Fruit fly (Drosophila melanogaster) whole organism, embryonic: ENCODE data around the gene Vps13D.

Experiments used
- Atf6 ChIP-seq: fragments of 200-800 bp; sonication (Bioruptor generic); IDR thresholded peaks from 2 replicates; pipeline ENCODE4 v1.3.6; 2022; ENCODE audit warnings: missing biosample characterization, missing genetic modification characterization
- B-H1 ChIP-seq: fragments of 200-800 bp; sonication (Bioruptor generic); IDR thresholded peaks from 3 replicates; pipeline ENCODE4 v1.3.6; 2022; ENCODE audit warnings: missing biosample characterization, missing genetic modification characterization
- B-H2 ChIP-seq: fragments of 200-800 bp; sonication (Bioruptor generic); optimal IDR thresholded peaks from 2 replicates; lab custom pipeline; 2018; ENCODE audit warnings: missing biosample characterization, mild to moderate bottlenecking, missing genetic modification characterization
- CG10543 ChIP-seq: fragments of 200-800 bp; sonication (Bioruptor generic); optimal IDR thresholded peaks from 3 replicates; lab custom pipeline; 2017; ENCODE audit warnings: missing biosample characterization, mild to moderate bottlenecking, missing genetic modification characterization, moderate library complexity
- CG11504 ChIP-seq: fragments of 200-800 bp; sonication (Bioruptor generic); optimal IDR thresholded peaks from 3 replicates; lab custom pipeline; 2019; ENCODE audit warnings: missing biosample characterization, mild to moderate bottlenecking, missing genetic modification characterization, moderate library complexity
- CG11560 ChIP-seq: fragments of 200-800 bp; sonication (Bioruptor generic); IDR thresholded peaks from 3 replicates; pipeline ENCODE4 v1.3.6; 2022; ENCODE audit warnings: missing biosample characterization, missing genetic modification characterization
- CG12659 ChIP-seq: fragments of 200-800 bp; sonication (Bioruptor generic); optimal IDR thresholded peaks from 3 replicates; lab custom pipeline; 2017; ENCODE audit warnings: mild to moderate bottlenecking, missing biosample characterization, missing genetic modification reagents, missing genetic modification characterization
- CG15073 ChIP-seq: fragments of 200-800 bp; sonication (Bioruptor generic); optimal IDR thresholded peaks from 2 replicates; lab custom pipeline; 2016; ENCODE audit warnings: missing biosample characterization, missing genetic modification characterization
- CG15269 ChIP-seq: fragments of 200-800 bp; sonication (Bioruptor generic); optimal IDR thresholded peaks from 2 replicates; lab custom pipeline; 2018; ENCODE audit warnings: missing biosample characterization, mild to moderate bottlenecking, missing genetic modification characterization, moderate library complexity
- CG16863 ChIP-seq: fragments of 200-800 bp; sonication (Bioruptor generic); optimal IDR thresholded peaks from 3 replicates; lab custom pipeline; 2016; ENCODE audit warnings: missing biosample characterization, missing genetic modification characterization
- CG17361 ChIP-seq: fragments of 200-800 bp; sonication (Bioruptor generic); IDR thresholded peaks from 3 replicates; pipeline ENCODE4 v1.3.6; 2022; ENCODE audit warnings: missing biosample characterization, missing genetic modification characterization
- CG17829 ChIP-seq: fragments of 200-800 bp; optimal IDR thresholded peaks from 2 replicates; lab custom pipeline; 2019; ENCODE audit warnings: missing biosample characterization, mild to moderate bottlenecking, missing genetic modification characterization, moderate library complexity
- CG17912 ChIP-seq: fragments of 200-800 bp; sonication (Bioruptor generic); optimal IDR thresholded peaks from 2 replicates; lab custom pipeline; 2018; ENCODE audit warnings: missing biosample characterization, mild to moderate bottlenecking, missing genetic modification characterization
- CG1832 ChIP-seq: fragments of 200-800 bp; sonication (Bioruptor generic); optimal IDR thresholded peaks from 2 replicates; lab custom pipeline; 2017; ENCODE audit warnings: missing biosample characterization, mild to moderate bottlenecking, missing genetic modification characterization, inconsistent platforms
- CG18476 ChIP-seq: fragments of 200-800 bp; sonication (Bioruptor generic); optimal IDR thresholded peaks from 2 replicates; lab custom pipeline; 2016; ENCODE audit warnings: missing biosample characterization, mild to moderate bottlenecking, missing genetic modification characterization
- CG30403 ChIP-seq: fragments of 200-800 bp; sonication (Bioruptor generic); optimal IDR thresholded peaks from 3 replicates; lab custom pipeline; 2016; ENCODE audit warnings: missing biosample characterization, missing genetic modification characterization
- CG31224 ChIP-seq: fragments of 200-800 bp; sonication (Bioruptor generic); IDR thresholded peaks from 2 replicates; pipeline ENCODE4 v1.3.6; 2022; ENCODE audit warnings: missing biosample characterization, missing genetic modification characterization
- CG33557 ChIP-seq: fragments of 200-800 bp; sonication (Bioruptor generic); optimal IDR thresholded peaks from 2 replicates; lab custom pipeline; 2019; ENCODE audit warnings: missing biosample characterization, mild to moderate bottlenecking, missing genetic modification characterization, moderate library complexity
- CG34422 ChIP-seq: fragments of 200-800 bp; sonication (Bioruptor generic); IDR thresholded peaks from 3 replicates; pipeline ENCODE4 v1.3.6; 2022; ENCODE audit warnings: missing biosample characterization, missing genetic modification characterization
- CG4424 ChIP-seq: fragments of 200-800 bp; sonication (Bioruptor generic); optimal IDR thresholded peaks from 3 replicates; lab custom pipeline; 2016; ENCODE audit warnings: missing biosample characterization, missing genetic modification characterization
- CG6791 ChIP-seq: fragments of 200-800 bp; sonication (Bioruptor generic); IDR thresholded peaks from 3 replicates; pipeline ENCODE4 v1.3.6; 2022; ENCODE audit warnings: missing biosample characterization, missing genetic modification characterization; ENCODE audit not compliant: partially characterized antibody
- CG9727 ChIP-seq: fragments of 200-800 bp; sonication (Bioruptor generic); optimal IDR thresholded peaks from 3 replicates; lab custom pipeline; 2017; ENCODE audit warnings: missing biosample characterization, mild to moderate bottlenecking, missing genetic modification characterization
- CG9932 ChIP-seq: fragments of 200-800 bp; sonication (Bioruptor generic); IDR thresholded peaks from 2 replicates; pipeline ENCODE4 v1.3.6; 2022; ENCODE audit warnings: missing biosample characterization, missing genetic modification characterization
- Chrac-16 ChIP-seq: fragments of 200-800 bp; sonication (Bioruptor generic); optimal IDR thresholded peaks from 3 replicates; lab custom pipeline; 2016; ENCODE audit warnings: missing biosample characterization, missing genetic modification characterization
- CrebB ChIP-seq: fragments of 200-800 bp; sonication (Bioruptor generic); optimal IDR thresholded peaks from 3 replicates; lab custom pipeline; 2018; ENCODE audit warnings: missing biosample characterization, mild to moderate bottlenecking, missing genetic modification characterization
- E2f2 ChIP-seq: fragments of 200-800 bp; sonication (Bioruptor generic); IDR thresholded peaks from 2 replicates; pipeline ENCODE4 v1.3.6; 2022; ENCODE audit warnings: missing biosample characterization, missing genetic modification characterization
- Fer3 ChIP-seq: fragments of 200-800 bp; sonication (Bioruptor generic); optimal IDR thresholded peaks from 2 replicates; lab custom pipeline; 2018; ENCODE audit warnings: missing biosample characterization, mild to moderate bottlenecking, missing genetic modification characterization, moderate library complexity
- Gsc ChIP-seq: fragments of 200-800 bp; sonication (Bioruptor generic); IDR thresholded peaks from 2 replicates; pipeline ENCODE4 v1.3.6; 2022; ENCODE audit warnings: missing biosample characterization, missing genetic modification characterization
- HLH54F ChIP-seq: fragments of 200-800 bp; sonication (Bioruptor generic); optimal IDR thresholded peaks from 3 replicates; lab custom pipeline; 2016; ENCODE audit warnings: missing biosample characterization, missing genetic modification characterization
- Hr3 ChIP-seq: fragments of 200-800 bp; sonication (Bioruptor generic); optimal IDR thresholded peaks from 3 replicates; lab custom pipeline; 2016; ENCODE audit warnings: missing biosample characterization, missing genetic modification characterization
- Meics ChIP-seq: fragments of 200-800 bp; sonication (Bioruptor generic); optimal IDR thresholded peaks from 2 replicates; lab custom pipeline; 2017; ENCODE audit warnings: missing biosample characterization, mild to moderate bottlenecking, missing genetic modification characterization
- Nf-YA ChIP-seq: fragments of 200-800 bp; sonication (Bioruptor generic); IDR thresholded peaks from 2 replicates; pipeline ENCODE4 v1.3.6; 2022; ENCODE audit warnings: missing biosample characterization, missing genetic modification characterization
- Side ChIP-seq: fragments of 200-800 bp; sonication (Bioruptor generic); optimal IDR thresholded peaks from 2 replicates; lab custom pipeline; 2016; ENCODE audit warnings: missing biosample characterization, missing genetic modification characterization
- Sox100B ChIP-seq: fragments of 200-800 bp; sonication (Bioruptor generic); optimal IDR thresholded peaks from 3 replicates; lab custom pipeline; 2018; ENCODE audit warnings: missing biosample characterization, mild to moderate bottlenecking, missing genetic modification characterization
- Xbp1 ChIP-seq: fragments of 200-800 bp; sonication (Bioruptor generic); optimal IDR thresholded peaks from 3 replicates; lab custom pipeline; 2016; ENCODE audit warnings: missing biosample characterization, mild to moderate bottlenecking, missing genetic modification characterization
- ab ChIP-seq: fragments of 200-800 bp; sonication (Bioruptor generic); optimal IDR thresholded peaks from 2 replicates; lab custom pipeline; 2016; ENCODE audit warnings: missing biosample characterization, missing genetic modification characterization
- bab2 ChIP-seq: fragments of 200-800 bp; sonication (Bioruptor generic); optimal IDR thresholded peaks from 2 replicates; lab custom pipeline; 2016; ENCODE audit warnings: missing biosample characterization, missing genetic modification characterization
- bcd ChIP-seq: fragments of 200-800 bp; sonication (Bioruptor generic); optimal IDR thresholded peaks from 2 replicates; lab custom pipeline; 2017; ENCODE audit warnings: missing biosample characterization, mild to moderate bottlenecking, missing genetic modification characterization
- br ChIP-seq: fragments of >200 bp; optimal IDR thresholded peaks from 2 replicates; lab custom pipeline; 2017
- croc ChIP-seq: fragments of 200-800 bp; sonication (Bioruptor generic); conservative IDR thresholded peaks from 3 replicates; pipeline ENCODE4 v1.3.6; 2022; ENCODE audit warnings: missing biosample characterization, missing genetic modification characterization
- gcm2 ChIP-seq: fragments of 200-800 bp; sonication (Bioruptor generic); optimal IDR thresholded peaks from 2 replicates; lab custom pipeline; 2016; ENCODE audit warnings: missing biosample characterization, missing genetic modification characterization
- gro ChIP-seq: fragments of 200-800 bp; sonication (Bioruptor generic); optimal IDR thresholded peaks from 2 replicates; lab custom pipeline; 2016; ENCODE audit warnings: missing biosample characterization, missing genetic modification characterization
- mirr ChIP-seq: fragments of 200-800 bp; sonication (Bioruptor generic); optimal IDR thresholded peaks from 3 replicates; lab custom pipeline; 2018; ENCODE audit warnings: missing biosample characterization, mild to moderate bottlenecking, missing genetic modification characterization
- nmo ChIP-seq: fragments of 200-800 bp; sonication (Bioruptor generic); optimal IDR thresholded peaks from 2 replicates; lab custom pipeline; 2018; ENCODE audit warnings: missing biosample characterization, mild to moderate bottlenecking, missing genetic modification characterization, moderate library complexity
- schlank ChIP-seq: fragments of 200-800 bp; sonication (Bioruptor generic); optimal IDR thresholded peaks from 2 replicates; lab custom pipeline; 2018; ENCODE audit warnings: missing biosample characterization, mild to moderate bottlenecking, missing genetic modification characterization
- scrt ChIP-seq: fragments of 200-800 bp; sonication (Bioruptor generic); optimal IDR thresholded peaks from 2 replicates; lab custom pipeline; 2018; ENCODE audit warnings: missing biosample characterization, mild to moderate bottlenecking, missing genetic modification characterization, moderate library complexity
- sd ChIP-seq: fragments of 200-800 bp; sonication (Bioruptor generic); optimal IDR thresholded peaks from 3 replicates; lab custom pipeline; 2018; ENCODE audit warnings: missing biosample characterization, mild to moderate bottlenecking, missing genetic modification characterization, moderate library complexity
- sens ChIP-seq: fragments of 200-800 bp; sonication (Bioruptor generic); peaks from one replicate; lab custom pipeline; 2016; ENCODE audit warnings: missing biosample characterization, missing genetic modification characterization
- slp2 ChIP-seq: fragments of 200-800 bp; sonication (Bioruptor generic); optimal IDR thresholded peaks from 2 replicates; lab custom pipeline; 2016; ENCODE audit warnings: missing biosample characterization, missing genetic modification characterization
- zen ChIP-seq: fragments of 200-800 bp; sonication (Bioruptor generic); optimal IDR thresholded peaks from 3 replicates; lab custom pipeline; 2018; ENCODE audit warnings: missing biosample characterization, mild to moderate bottlenecking, missing genetic modification characterization, moderate library complexity

Gene Vps13D

DNA sequence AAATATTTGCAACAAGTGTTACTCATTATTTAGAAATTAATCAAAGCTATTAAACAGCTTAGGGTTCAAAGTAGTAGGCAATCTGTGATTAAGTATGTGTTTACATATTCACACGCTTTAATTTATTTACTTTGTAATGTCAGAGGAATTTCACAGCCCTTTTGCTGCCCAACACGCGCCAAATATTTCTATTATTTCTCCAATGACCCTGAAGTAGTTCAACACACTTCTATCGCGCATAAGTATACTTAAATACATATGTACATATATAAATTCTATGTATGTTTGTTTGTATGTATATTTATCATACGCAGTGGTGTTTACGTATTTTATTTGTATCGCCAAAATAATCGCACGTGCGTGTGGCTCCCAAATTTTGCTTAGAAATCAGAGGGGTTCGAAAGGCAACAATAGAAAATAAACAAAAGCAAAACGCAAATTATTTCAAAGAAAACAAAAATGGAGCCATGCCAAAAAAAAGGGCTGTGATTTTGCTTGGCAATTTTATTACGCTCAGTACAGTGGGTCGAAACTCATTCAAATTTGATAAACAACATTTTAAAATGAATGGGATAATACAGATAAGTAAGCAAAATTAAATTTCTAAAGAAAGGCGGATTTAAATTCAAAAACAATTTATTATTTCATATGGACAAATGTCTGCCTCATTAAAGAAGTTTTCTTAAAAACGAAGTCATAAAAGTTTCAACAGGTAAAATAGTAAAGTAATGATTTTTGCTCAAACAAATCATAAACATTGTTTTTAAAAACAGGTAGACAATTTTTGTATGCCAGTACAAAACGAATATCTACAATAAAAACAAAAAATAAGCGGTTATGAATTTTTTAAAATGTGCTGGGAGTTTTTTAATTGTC, 48.5 kb downstream of the Vps13D start (continued):
- TF ChIP-seq B-H2 (GFP tag; lab: Kevin White, UChicago) (peak; percentile 60), CG9727 (peak; percentile 77), CG11560 (no peak), sd (tag; lab: Kevin White, UChicago) (peak; percentile 97), zen (tag; lab: Kevin White, UChicago) (peak; percentile 3), Nf-YA (GFP tag; lab: Robert Waterston, UW) (no peak), CG11504 (tag; lab: Kevin White, UChicago) (peak; percentile 67), CG31224 (GFP tag; lab: Robert Waterston, UW) (peak; percentile 31; the same call in 1 of the 2 replicates), schlank (tag; lab: Kevin White, UChicago) (no peak), Gsc (GFP tag; lab: Robert Waterston, UW) (no peak), CG18476 (GFP tag; lab: Kevin White, UChicago) (peak; percentile 6), scrt (GFP tag; lab: Kevin White, UChicago) (peak; percentile 36), br (lab: Kevin White, UChicago) (no peak), mirr (GFP tag; lab: Kevin White, UChicago) (peak; percentile 36), slp2 (GFP tag; lab: Kevin White, UChicago) (no peak), CG16863 (peak; percentile 32), CG6791 (GFP tag; lab: Robert Waterston, UW) (no peak), CG17361 (GFP tag; lab: Robert Waterston, UW) (peak; percentile 70; the same call in 2 of the 3 replicates), Hr3 (peak; percentile 16), CG4424 (GFP tag; lab: Kevin White, UChicago) (peak; percentile 48), CG33557 (GFP tag; lab: Kevin White, UChicago) (no peak), E2f2 (no peak), CG15073 (GFP tag; lab: Kevin White, UChicago) (no peak), sens (GFP tag; lab: Kevin White, UChicago) (peak; percentile 84), CG30403 (GFP tag; lab: Kevin White, UChicago) (peak; percentile 64), CG15269 (tag; lab: Kevin White, UChicago) (peak; percentile 57), ab (GFP tag; lab: Kevin White, UChicago) (no peak), CG34422 (GFP tag; lab: Robert Waterston, UW) (peak; percentile 46; the same call in 1 of the 3 replicates), Xbp1 (GFP tag; lab: Kevin White, UChicago) (peak; percentile 33), Fer3 (peak; percentile 44), bcd (peak; percentile 45), Meics (peak; percentile 81), CG17829 (tag; lab: Kevin White, UChicago) (peak; percentile 5), gro (GFP tag; lab: Kevin White, UChicago) (no peak), CG9932 (GFP tag; lab: Robert Waterston, UW) (peak; percentile 70), bab2 (peak; percentile 45), Sox100B (GFP tag; lab: Kevin White, UChicago) (peak; percentile 24), Chrac-16 (GFP tag; lab: Kevin White, UChicago) (peak; percentile 30), croc (no peak), CG12659 (peak; percentile 45), HLH54F (GFP tag; lab: Kevin White, UChicago) (peak; percentile 54), B-H1 (GFP tag; lab: Robert Waterston, UW) (peak; percentile 28; the same call in 1 of the 3 replicates), Side (GFP tag; lab: Kevin White, UChicago) (peak; percentile 54), CG10543 (GFP tag; lab: Kevin White, UChicago) (peak; percentile 50), CG1832 (GFP tag; lab: Kevin White, UChicago) (no peak), Atf6 (GFP tag; lab: Robert Waterston, UW) (0 out of 2 replicates have a peak, but pooled peaks have one; percentile 28), CG17912 (no peak), CrebB (tag; lab: Kevin White, UChicago) (no peak), gcm2 (GFP tag; lab: Kevin White, UChicago) (no peak), nmo (GFP tag; lab: Kevin White, UChicago) (peak; percentile 37)
